Fruit fly (Drosophila melanogaster): ENCODE results near the gene ymp.
A peak's percentile ranks its signal among the peaks of the same experiment; 100 is the strongest.

Gene ymp

DNA sequence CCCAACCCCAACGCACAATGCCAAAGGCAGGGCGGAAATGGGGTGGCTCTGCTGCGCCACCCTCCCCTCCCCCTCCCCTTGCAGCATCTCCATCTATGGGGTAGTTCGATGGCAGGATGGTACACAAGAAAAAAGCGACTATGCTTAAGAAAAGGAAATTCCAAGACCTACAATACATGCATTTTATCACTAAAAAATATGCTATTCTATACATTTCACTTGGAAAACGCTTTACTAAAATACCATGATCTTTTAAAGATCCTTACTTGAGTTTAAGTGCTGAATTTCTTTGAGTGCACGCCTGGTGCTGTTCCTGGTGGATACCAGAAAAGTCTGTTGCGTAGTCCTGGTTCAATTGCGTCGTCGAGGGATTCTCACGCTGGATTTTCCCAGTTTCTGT is 22.2 kb upstream of the ymp start (continued):
- TF ChIP-seq Dp (GFP tag; optimal IDR thresholded peaks at IDR 0.05): no peak
- TF ChIP-seq grau (tag; optimal IDR thresholded peaks at IDR 0.05): peak; percentile 74
- TF ChIP-seq Myb (GFP tag; optimal IDR thresholded peaks at IDR 0.05): peak; percentile 46
- TF ChIP-seq CG31224 (GFP tag; IDR thresholded peaks at IDR 0.05): no peak
- peak; percentile 77 for TF ChIP-seq CG17359 (tag; optimal IDR thresholded peaks at IDR 0.05)
- TF ChIP-seq klu (GFP tag; IDR thresholded peaks at IDR 0.05): peak; percentile 44; the same call in 1 of the 2 replicates
- peak; percentile 46 for TF ChIP-seq Side (GFP tag; optimal IDR thresholded peaks at IDR 0.05)
- TF ChIP-seq vnd (GFP tag; IDR thresholded peaks at IDR 0.05; ENCODE audit: partially characterized antibody): no peak
- no peak; the same call in 1 of the 2 replicates for TF ChIP-seq Ravus (GFP tag; IDR thresholded peaks at IDR 0.05)
- no peak for TF ChIP-seq Spps (tag; optimal IDR thresholded peaks at IDR 0.05)
- peak; percentile 56; the same call in 2 of the 3 replicates for TF ChIP-seq CG11695 (GFP tag; IDR thresholded peaks at IDR 0.05)
- no peak for TF ChIP-seq CG34224 (GFP tag; IDR thresholded peaks at IDR 0.05; ENCODE audit: partially characterized antibody)
- peak; percentile 53 for TF ChIP-seq repo (GFP tag; optimal IDR thresholded peaks at IDR 0.05)
- peak; percentile 80 for TF ChIP-seq slbo (GFP tag; IDR thresholded peaks at IDR 0.05)
- TF ChIP-seq CG17328 (GFP tag; IDR thresholded peaks at IDR 0.05): peak; percentile 76
- peak; percentile 25 for TF ChIP-seq maf-S (GFP tag; optimal IDR thresholded peaks at IDR 0.05)
- TF ChIP-seq CG15011 (GFP tag; optimal IDR thresholded peaks at IDR 0.05): peak; percentile 24
- TF ChIP-seq salm (tag; optimal IDR thresholded peaks at IDR 0.05): peak; percentile 1
- TF ChIP-seq Abd-B (GFP tag; optimal IDR thresholded peaks at IDR 0.05): no peak
- TF ChIP-seq Gug (GFP tag; IDR thresholded peaks at IDR 0.05): peak; percentile 47; the same call in 2 of the 4 replicates
- peak; percentile 23 for TF ChIP-seq Hey (tag; optimal IDR thresholded peaks at IDR 0.05)
- no peak for TF ChIP-seq cad (GFP tag; optimal IDR thresholded peaks at IDR 0.05)
- TF ChIP-seq CG31441 (GFP tag; IDR thresholded peaks at IDR 0.05): peak; percentile 50; the same call in 1 of the 2 replicates
- TF ChIP-seq D19A (tag; optimal IDR thresholded peaks at IDR 0.05): peak; percentile 58
- peak; percentile 27 for TF ChIP-seq CG34376 (GFP tag; optimal IDR thresholded peaks at IDR 0.05)
- no peak for TF ChIP-seq CG3065 (GFP tag; optimal IDR thresholded peaks at IDR 0.05)
- TF ChIP-seq z (GFP tag; IDR thresholded peaks at IDR 0.05): no peak
- no peak for TF ChIP-seq CG2199 (GFP tag; IDR thresholded peaks at IDR 0.05)
- TF ChIP-seq E2f2 (GFP tag; IDR thresholded peaks at IDR 0.05): no peak; the same call in 1 of the 2 replicates
- peak; percentile 64 for TF ChIP-seq B-H1 (GFP tag; IDR thresholded peaks at IDR 0.05)
- peak; percentile 62 for TF ChIP-seq org-1 (GFP tag; optimal IDR thresholded peaks at IDR 0.05)
- TF ChIP-seq amos (GFP tag; IDR thresholded peaks at IDR 0.05; ENCODE audit: partially characterized antibody): no peak
- TF ChIP-seq CG12236 (GFP tag; optimal IDR thresholded peaks at IDR 0.05): no peak
- peak; percentile 34 for TF ChIP-seq schlank (tag; optimal IDR thresholded peaks at IDR 0.05)
- peak; percentile 55 for TF ChIP-seq tap (tag; optimal IDR thresholded peaks at IDR 0.05)
- peak; percentile 36 for TF ChIP-seq nau (GFP tag; optimal IDR thresholded peaks at IDR 0.05)
- peak; percentile 66 for TF ChIP-seq NfI (GFP tag; optimal IDR thresholded peaks at IDR 0.05)
- no peak for TF ChIP-seq Nf-YB (GFP tag; optimal IDR thresholded peaks at IDR 0.05)
- peak; percentile 29 for TF ChIP-seq ab (GFP tag; optimal IDR thresholded peaks at IDR 0.05)
- peak; percentile 47 for TF ChIP-seq CG18619 (GFP tag; optimal IDR thresholded peaks at IDR 0.05)
- TF ChIP-seq Awh (GFP tag; IDR thresholded peaks at IDR 0.05): peak; percentile 75
- TF ChIP-seq Pdp1 (GFP tag; optimal IDR thresholded peaks at IDR 0.05): peak; percentile 56 to 60
- no peak for TF ChIP-seq Doc3 (GFP tag; IDR thresholded peaks at IDR 0.05; ENCODE audit: partially characterized antibody)
- TF ChIP-seq trem (tag; optimal IDR thresholded peaks at IDR 0.05): peak; percentile 38
- TF ChIP-seq dysf (GFP tag; IDR thresholded peaks at IDR 0.05): peak; percentile 81
- TF ChIP-seq MESR4 (GFP tag; optimal IDR thresholded peaks at IDR 0.05): no peak
- TF ChIP-seq yki (optimal IDR thresholded peaks at IDR 0.05): no peak
- TF ChIP-seq Ssrp (tag; optimal IDR thresholded peaks at IDR 0.05): peak; percentile 57
- TF ChIP-seq CG1792 (GFP tag; optimal IDR thresholded peaks at IDR 0.05): peak; percentile 61
- peak; percentile 47 for TF ChIP-seq CG3407 (GFP tag; optimal IDR thresholded peaks at IDR 0.05)
- TF ChIP-seq vfl (GFP tag; optimal IDR thresholded peaks at IDR 0.05): peak; percentile 36

Data from whole organism, embryonic.